Worm (Caenorhabditis elegans): Measurements from ENCODE around the gene srbc-6.

DNA sequence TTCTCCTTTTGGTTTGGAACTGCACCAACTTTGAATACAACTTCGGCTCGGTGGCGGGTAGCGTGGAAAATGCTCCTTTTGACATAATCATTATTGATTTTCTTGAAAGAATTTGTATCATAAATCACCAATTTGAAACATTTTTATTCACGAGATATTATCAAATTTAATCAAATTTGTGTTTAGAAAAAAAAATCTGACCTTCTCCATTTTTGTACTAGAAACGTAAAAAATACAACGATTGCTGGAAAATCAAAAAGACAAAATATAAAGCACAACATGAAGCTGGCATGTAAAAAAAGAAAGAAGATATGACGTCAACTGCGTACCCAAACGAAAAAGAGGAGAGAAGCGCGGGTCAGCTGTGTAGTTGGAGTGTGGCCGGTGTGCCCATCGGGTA, 30.4 kb downstream of the srbc-6 start, which contains the start of gene K08D9.4:
- TF ChIP-seq lin-15B (tag; optimal IDR thresholded peaks at IDR 0.05): no peak
- no peak for TF ChIP-seq pqm-1 (tag; optimal IDR thresholded peaks at IDR 0.05)
- TF ChIP-seq madf-9 (GFP tag; conservative IDR thresholded peaks at IDR 0.05): no peak
